Worm (Caenorhabditis elegans) whole organism, L3 larva: ENCODE data around the gene clec-258.

Source experiments
- R02D3.7 ChIP-seq: fragments of 150-350 bp; optimal IDR thresholded peaks from 2 replicates; lab custom pipeline; 2014; ENCODE audit warnings: missing biosample characterization, missing genetic modification characterization
- ZK546.5 ChIP-seq: sonication (generic microtip); optimal IDR thresholded peaks from 2 replicates; lab custom pipeline; 2017; ENCODE audit warnings: missing biosample characterization, missing genetic modification characterization
- aly-2 ChIP-seq: fragments of 150-350 bp; optimal IDR thresholded peaks from 2 replicates; lab custom pipeline; 2014; ENCODE audit warnings: missing biosample characterization, missing genetic modification characterization
- ama-1 ChIP-seq: fragments of 150-350 bp; optimal IDR thresholded peaks from 2 replicates; lab custom pipeline; 2018
- ceh-16 ChIP-seq: sonication (generic microtip); optimal IDR thresholded peaks from 2 replicates; lab custom pipeline; 2017; ENCODE audit warnings: missing biosample characterization, missing genetic modification characterization
- ceh-28 ChIP-seq: fragments of 150-350 bp; optimal IDR thresholded peaks from 2 replicates; lab custom pipeline; 2014; ENCODE audit warnings: missing biosample characterization, missing genetic modification reagents, missing genetic modification characterization
- daf-12 ChIP-seq: fragments of 150-350 bp; optimal IDR thresholded peaks from 2 replicates; lab custom pipeline; 2014; ENCODE audit warnings: missing biosample characterization, missing genetic modification reagents, missing genetic modification characterization
- egl-27 ChIP-seq: sonication (generic microtip); optimal IDR thresholded peaks from 4 replicates; lab custom pipeline; 2017; ENCODE audit warnings: missing biosample characterization, missing genetic modification reagents, missing genetic modification characterization
- egl-5 ChIP-seq: fragments of 150-350 bp; optimal IDR thresholded peaks from 2 replicates; lab custom pipeline; 2017; ENCODE audit warnings: missing biosample characterization, missing genetic modification reagents, missing genetic modification characterization, inconsistent platforms
- elt-1 ChIP-seq: fragments of 150-350 bp; optimal IDR thresholded peaks from 2 replicates; lab custom pipeline; 2014; ENCODE audit warnings: missing biosample characterization, missing genetic modification characterization
- elt-2 ChIP-seq: sonication (generic microtip); optimal IDR thresholded peaks from 2 replicates; lab custom pipeline; 2016; ENCODE audit warnings: missing genetic modification reagents, mild to moderate bottlenecking, missing genetic modification characterization, missing compliant biosample characterization
- elt-3 ChIP-seq, 3 experiments: fragments of 150-350 bp in 1 of 3; sonication (generic microtip) in 2 of 3; optimal IDR thresholded peaks; 2 replicates in 2 of 3; 4 replicates in 1 of 3; lab custom pipeline; 2014 to 2017; ENCODE audit warnings: missing biosample characterization in 3 of 3, missing genetic modification characterization in 3 of 3
- eor-1 ChIP-seq, 2 experiments: fragments of 150-350 bp; optimal IDR thresholded peaks; 2 replicates each; lab custom pipeline; 2014 to 2018; ENCODE audit warnings: missing biosample characterization in 2 of 2, missing genetic modification characterization in 2 of 2
- fkh-10 ChIP-seq: sonication (generic microtip); optimal IDR thresholded peaks from 2 replicates; lab custom pipeline; 2017; ENCODE audit warnings: missing biosample characterization, missing genetic modification reagents, missing genetic modification characterization
- fkh-2 ChIP-seq: fragments of 150-350 bp; optimal IDR thresholded peaks from 2 replicates; lab custom pipeline; 2014; ENCODE audit warnings: missing biosample characterization, missing genetic modification reagents, missing genetic modification characterization
- fos-1 ChIP-seq: fragments of 150-350 bp; optimal IDR thresholded peaks from 2 replicates; lab custom pipeline; 2014; ENCODE audit warnings: missing biosample characterization, missing genetic modification characterization
- lin-15B ChIP-seq: fragments of 150-350 bp; optimal IDR thresholded peaks from 2 replicates; lab custom pipeline; 2014; ENCODE audit warnings: missing biosample characterization, missing genetic modification characterization
- lin-39 ChIP-seq: fragments of 150-350 bp; optimal IDR thresholded peaks from 2 replicates; lab custom pipeline; 2018; ENCODE audit warnings: missing biosample characterization, missing genetic modification reagents, missing genetic modification characterization
- lsy-12 ChIP-seq: sonication (generic microtip); optimal IDR thresholded peaks from 2 replicates; lab custom pipeline; 2016; ENCODE audit warnings: mild to moderate bottlenecking, missing genetic modification characterization, missing compliant biosample characterization
- mdl-1 ChIP-seq: fragments of 150-350 bp; optimal IDR thresholded peaks from 2 replicates; lab custom pipeline; 2014; ENCODE audit warnings: missing biosample characterization, missing genetic modification characterization
- mml-1 ChIP-seq: fragments of 150-350 bp; sonication (generic microtip); optimal IDR thresholded peaks from 3 replicates; lab custom pipeline; 2014; ENCODE audit warnings: missing biosample characterization, missing genetic modification characterization
- nhr-11 ChIP-seq: fragments of 150-350 bp; optimal IDR thresholded peaks from 2 replicates; lab custom pipeline; 2014; ENCODE audit warnings: missing biosample characterization, missing genetic modification characterization
- nhr-12 ChIP-seq: fragments of 150-350 bp; optimal IDR thresholded peaks from 2 replicates; lab custom pipeline; 2014; ENCODE audit warnings: missing biosample characterization, missing genetic modification characterization
- nhr-23 ChIP-seq: fragments of 150-350 bp; optimal IDR thresholded peaks from 2 replicates; lab custom pipeline; 2014; ENCODE audit warnings: missing biosample characterization, missing genetic modification reagents, missing genetic modification characterization
- nhr-237 ChIP-seq: fragments of 150-350 bp; optimal IDR thresholded peaks from 2 replicates; lab custom pipeline; 2014; ENCODE audit warnings: missing biosample characterization, missing genetic modification characterization
- nhr-25 ChIP-seq: sonication (generic microtip); optimal IDR thresholded peaks from 2 replicates; lab custom pipeline; 2017; ENCODE audit warnings: missing biosample characterization, missing genetic modification characterization
- nhr-28 ChIP-seq: fragments of 150-350 bp; optimal IDR thresholded peaks from 2 replicates; lab custom pipeline; 2014; ENCODE audit warnings: missing biosample characterization, missing genetic modification characterization
- nhr-43 ChIP-seq: sonication (generic microtip); optimal IDR thresholded peaks from 2 replicates; lab custom pipeline; 2016; ENCODE audit warnings: mild to moderate bottlenecking, missing genetic modification characterization, missing compliant biosample characterization; ENCODE audit not compliant: poor library complexity, severe bottlenecking
- nhr-67 ChIP-seq: fragments of 150-350 bp; optimal IDR thresholded peaks from 2 replicates; lab custom pipeline; 2014; ENCODE audit warnings: missing biosample characterization, missing genetic modification characterization
- nhr-76 ChIP-seq: fragments of 150-350 bp; sonication (generic microtip); optimal IDR thresholded peaks from 5 replicates; lab custom pipeline; 2014; ENCODE audit warnings: missing biosample characterization, missing genetic modification characterization
- nhr-77 ChIP-seq: fragments of 150-350 bp; optimal IDR thresholded peaks from 2 replicates; lab custom pipeline; 2014; ENCODE audit warnings: missing biosample characterization, missing genetic modification characterization
- pha-4 ChIP-seq: fragments of 150-350 bp; optimal IDR thresholded peaks from 2 replicates; lab custom pipeline; 2014; ENCODE audit warnings: missing biosample characterization, missing genetic modification reagents, missing genetic modification characterization
- pqm-1 ChIP-seq: fragments of 150-350 bp; optimal IDR thresholded peaks from 2 replicates; lab custom pipeline; 2017; ENCODE audit warnings: missing biosample characterization, missing genetic modification characterization, inconsistent platforms
- sea-2 ChIP-seq: fragments of 150-350 bp; sonication (generic microtip); optimal IDR thresholded peaks from 4 replicates; lab custom pipeline; 2014; ENCODE audit warnings: missing biosample characterization, missing genetic modification reagents, missing genetic modification characterization
- skn-1 ChIP-seq: fragments of 150-350 bp; optimal IDR thresholded peaks from 2 replicates; lab custom pipeline; 2014; ENCODE audit warnings: missing biosample characterization, missing genetic modification characterization
- tbx-2 ChIP-seq: sonication (generic microtip); optimal IDR thresholded peaks from 2 replicates; lab custom pipeline; 2016; ENCODE audit warnings: mild to moderate bottlenecking, missing genetic modification characterization, missing compliant biosample characterization
- unc-39 ChIP-seq: sonication (generic microtip); optimal IDR thresholded peaks from 4 replicates; lab custom pipeline; 2017; ENCODE audit warnings: missing biosample characterization, missing genetic modification characterization
- zag-1 ChIP-seq: fragments of 150-350 bp; optimal IDR thresholded peaks from 2 replicates; lab custom pipeline; 2014; ENCODE audit warnings: missing biosample characterization, missing genetic modification characterization
- ztf-4 ChIP-seq: fragments of 150-350 bp; optimal IDR thresholded peaks from 2 replicates; lab custom pipeline; 2014; ENCODE audit warnings: missing biosample characterization, missing genetic modification characterization

clec-258 gene

ce11 chrV:19779220-19779619 is 9.0 kb upstream of the clec-258 start:
- TF ChIP-seq ceh-28 (tag; lab: Kevin White, UChicago) (no peak), nhr-237 (tag; lab: Kevin White, UChicago) (no peak), sea-2 (GFP tag; lab: Kevin White, UChicago) (no peak), zag-1 (no peak), nhr-77 (tag; lab: Kevin White, UChicago) (no peak), skn-1 (tag; lab: Kevin White, UChicago) (no peak), nhr-23 (no peak), nhr-76 (tag; lab: Kevin White, UChicago) (no peak), fkh-10 (no peak), unc-39 (tag; lab: Kevin White, UChicago) (no peak), ZK546.5 (tag; lab: Kevin White, UChicago) (no peak), elt-2 (tag; lab: Kevin White, UChicago) (no peak), lin-39 (tag; lab: Kevin White, UChicago) (no peak), ztf-4 (tag; lab: Kevin White, UChicago) (no peak), ceh-16 (no peak), mml-1 (tag; lab: Kevin White, UChicago) (no peak), egl-5 (no peak), R02D3.7 (tag; lab: Kevin White, UChicago) (no peak), elt-1 (tag; lab: Kevin White, UChicago) (no peak)

- no peak for TF ChIP-seq ceh-28 (tag; lab: Kevin White, UChicago)
- no peak for TF ChIP-seq ztf-4 (tag; lab: Kevin White, UChicago)
- TF ChIP-seq pqm-1 (tag; lab: Kevin White, UChicago): no peak
- no peak for TF ChIP-seq nhr-23
- TF ChIP-seq elt-1 (tag; lab: Kevin White, UChicago): no peak
- no peak for TF ChIP-seq unc-39 (tag; lab: Kevin White, UChicago)
- no peak for TF ChIP-seq lsy-12 (tag; lab: Kevin White, UChicago)
- TF ChIP-seq fkh-2 (tag; lab: Kevin White, UChicago): no peak
- no peak for TF ChIP-seq eor-1 (tag; optimal IDR thresholded peaks at IDR 0.05; lab: Kevin White, UChicago)
- TF ChIP-seq nhr-11 (tag; lab: Kevin White, UChicago): no peak
- TF ChIP-seq nhr-67 (tag; lab: Kevin White, UChicago): no peak
- TF ChIP-seq R02D3.7 (tag; lab: Kevin White, UChicago): no peak
- no peak for TF ChIP-seq pha-4 (tag; lab: Kevin White, UChicago)
- TF ChIP-seq fos-1 (tag; lab: Kevin White, UChicago): no peak
- TF ChIP-seq daf-12 (tag; lab: Kevin White, UChicago): no peak
- no peak for TF ChIP-seq ama-1 (lab: Kevin White, UChicago)
- TF ChIP-seq aly-2 (tag; lab: Kevin White, UChicago): no peak
- TF ChIP-seq, all 47 proteins: peak for 0
Observed at ce11 chrV:19783829-19784228, 4.4 kb upstream of the clec-258 start, which contains the start of gene srt-45. TSS of gene srt-45 (plus strand) at chrV:19784129.

- TF ChIP-seq pha-4 (tag; lab: Kevin White, UChicago): no peak
- TF ChIP-seq R02D3.7 (tag; lab: Kevin White, UChicago): no peak
- no peak for TF ChIP-seq elt-3 (tag; optimal IDR thresholded peaks at IDR 0.05; lab: Kevin White, UChicago)
- no peak for TF ChIP-seq tbx-2
- no peak for TF ChIP-seq nhr-12 (tag; lab: Kevin White, UChicago)
- TF ChIP-seq egl-5: no peak
- TF ChIP-seq mdl-1: no peak
Observed at ce11 chrV:19790248-19790647, 2.0 kb downstream of the clec-258 start.

- TF ChIP-seq nhr-43 (tag; lab: Kevin White, UChicago) (no peak), daf-12 (tag; lab: Kevin White, UChicago) (no peak), nhr-28 (tag; lab: Kevin White, UChicago) (no peak), nhr-25 (no peak), lin-15B (tag; lab: Kevin White, UChicago) (no peak), elt-3 (tag; optimal IDR thresholded peaks at IDR 0.05; lab: Kevin White, UChicago) (no peak), egl-27 (tag; lab: Kevin White, UChicago) (no peak)
Observed at ce11 chrV:19794931-19795330, 6.7 kb downstream of the clec-258 start, which contains the start of gene M162.7. TSS of gene M162.7 (minus strand) at chrV:19795031.
